Fruit fly (Drosophila melanogaster) whole organism, wandering third instar larva: Measurements from ENCODE around the gene CG13737.

Source experiments
- Abd-B ChIP-seq: fragments of >200 bp; optimal IDR thresholded peaks from 2 replicates; lab custom pipeline; 2017; ENCODE audit warnings: missing biosample characterization, missing genetic modification characterization
- CG32264 ChIP-seq: fragments of 200-800 bp; sonication (Bioruptor generic); optimal IDR thresholded peaks from 2 replicates; lab custom pipeline; 2016; ENCODE audit warnings: missing biosample characterization, missing genetic modification characterization
- CG9705 ChIP-seq: fragments of 200-800 bp; sonication (Bioruptor generic); optimal IDR thresholded peaks from 2 replicates; lab custom pipeline; 2018; ENCODE audit warnings: missing biosample characterization, mild to moderate bottlenecking, missing genetic modification characterization
- CrebA ChIP-seq: fragments of 200-800 bp; sonication (Bioruptor generic); optimal IDR thresholded peaks from 2 replicates; lab custom pipeline; 2016; ENCODE audit warnings: missing biosample characterization, mild to moderate bottlenecking, missing genetic modification characterization, borderline replicate concordance
- Dfd ChIP-seq: fragments of >200 bp; optimal IDR thresholded peaks from 2 replicates; lab custom pipeline; 2017; ENCODE audit warnings: missing biosample characterization, missing genetic modification characterization
- Dif ChIP-seq: fragments of 200-275, 200-300 bp; sonication (Bioruptor generic); optimal IDR thresholded peaks from 2 replicates; lab custom pipeline; 2018; ENCODE audit warnings: missing biosample characterization, missing genetic modification characterization; ENCODE audit not compliant: partially characterized antibody
- GATAd ChIP-seq: sonication (Bioruptor generic); optimal IDR thresholded peaks from 2 replicates; lab custom pipeline; 2016; ENCODE audit warnings: missing biosample characterization, missing genetic modification characterization
- HLH106 ChIP-seq: fragments of 200-800 bp; optimal IDR thresholded peaks from 3 replicates; lab custom pipeline; 2019; ENCODE audit warnings: missing biosample characterization, mild to moderate bottlenecking, missing genetic modification characterization, moderate library complexity
- Hnf4 ChIP-seq: fragments of 200-800 bp; sonication (Bioruptor generic); optimal IDR thresholded peaks from 2 replicates; lab custom pipeline; 2016; ENCODE audit warnings: missing biosample characterization, mild to moderate bottlenecking, missing genetic modification characterization
- Hr78 ChIP-seq: fragments of >200 bp; optimal IDR thresholded peaks from 2 replicates; lab custom pipeline; 2017; ENCODE audit warnings: missing biosample characterization, missing genetic modification characterization
- Hr83 ChIP-seq: fragments of 200-300 bp; sonication (Bioruptor generic); optimal IDR thresholded peaks from 2 replicates; lab custom pipeline; 2016; ENCODE audit warnings: missing biosample characterization, mild to moderate bottlenecking, missing genetic modification characterization, moderate library complexity; ENCODE audit not compliant: poor library complexity, severe bottlenecking
- Jra ChIP-seq: sonication (Bioruptor generic); optimal IDR thresholded peaks from 2 replicates; lab custom pipeline; 2016; ENCODE audit warnings: missing biosample characterization, missing genetic modification characterization
- Mio ChIP-seq: sonication (Bioruptor generic); optimal IDR thresholded peaks from 2 replicates; lab custom pipeline; 2016; ENCODE audit warnings: missing biosample characterization, missing genetic modification characterization
- Myc ChIP-seq: fragments of >200 bp; optimal IDR thresholded peaks from 2 replicates; lab custom pipeline; 2017
- N ChIP-seq: fragments of >200 bp; optimal IDR thresholded peaks from 2 replicates; lab custom pipeline; 2018; ENCODE audit warnings: missing biosample characterization, missing external identifiers, missing genetic modification characterization
- OdsH ChIP-seq: fragments of 200-800 bp; sonication (Bioruptor generic); optimal IDR thresholded peaks from 2 replicates; lab custom pipeline; 2016; ENCODE audit warnings: missing biosample characterization, mild to moderate bottlenecking, missing genetic modification characterization
- Rel ChIP-seq, 2 experiments: fragments of 200-800 bp; sonication (Bioruptor generic) in 1 of 2; optimal IDR thresholded peaks; 2 replicates in 1 of 2; 3 replicates in 1 of 2; lab custom pipeline; 2016 to 2019; ENCODE audit warnings: mild to moderate bottlenecking in 2 of 2, missing biosample characterization in 2 of 2, missing genetic modification characterization in 2 of 2, moderate library complexity in 1 of 2
- Sp1 ChIP-seq: fragments of 200-800 bp; sonication (Bioruptor generic); optimal IDR thresholded peaks from 3 replicates; lab custom pipeline; 2019; ENCODE audit warnings: missing biosample characterization, mild to moderate bottlenecking, missing genetic modification characterization, moderate library complexity
- br ChIP-seq: fragments of 200-800 bp; sonication (Bioruptor generic); optimal IDR thresholded peaks from 2 replicates; lab custom pipeline; 2016; ENCODE audit warnings: missing biosample characterization, missing genetic modification characterization
- brk ChIP-seq: fragments of 200-800 bp; sonication (Bioruptor generic); optimal IDR thresholded peaks from 2 replicates; lab custom pipeline; 2016; ENCODE audit warnings: missing biosample characterization, mild to moderate bottlenecking, missing genetic modification characterization
- dl ChIP-seq, 2 experiments: fragments of 175-275, 200-275 bp in 1 of 2; fragments of 200-275 bp in 1 of 2; sonication (Bioruptor generic); optimal IDR thresholded peaks; lab custom pipeline; 2018; ENCODE audit warnings: mild to moderate bottlenecking in 2 of 2, missing biosample characterization in 2 of 2, missing genetic modification characterization in 2 of 2, moderate library complexity in 2 of 2; ENCODE audit not compliant: partially characterized antibody in 2 of 2, insufficient read depth in 1 of 2
- dmrt93B ChIP-seq: fragments of 200-800 bp; sonication (Bioruptor generic); optimal IDR thresholded peaks from 2 replicates; lab custom pipeline; 2018; ENCODE audit warnings: missing biosample characterization, mild to moderate bottlenecking, missing genetic modification characterization
- dsf ChIP-seq: sonication (Bioruptor generic); optimal IDR thresholded peaks from 2 replicates; lab custom pipeline; 2016; ENCODE audit warnings: missing biosample characterization, missing genetic modification characterization, borderline replicate concordance
- ey ChIP-seq: fragments of 200-800 bp; sonication (Bioruptor generic); optimal IDR thresholded peaks from 2 replicates; lab custom pipeline; 2016; ENCODE audit warnings: missing biosample characterization, missing genetic modification characterization
- foxo ChIP-seq, 2 experiments: fragments of 200-800 bp; sonication (Bioruptor generic); optimal IDR thresholded peaks; 2 replicates in 1 of 2; 3 replicates in 1 of 2; lab custom pipeline; 2016 to 2017; ENCODE audit warnings: missing biosample characterization in 2 of 2, missing genetic modification characterization in 2 of 2
- fru ChIP-seq: fragments of 200-800 bp; sonication (Bioruptor generic); optimal IDR thresholded peaks from 3 replicates; lab custom pipeline; 2016; ENCODE audit warnings: missing biosample characterization, mild to moderate bottlenecking, missing genetic modification characterization
- h ChIP-seq: fragments of 200-800 bp; sonication (Bioruptor generic); optimal IDR thresholded peaks from 3 replicates; lab custom pipeline; 2016; ENCODE audit warnings: missing biosample characterization, mild to moderate bottlenecking, missing genetic modification characterization
- lola ChIP-seq: fragments of >200 bp; optimal IDR thresholded peaks from 2 replicates; lab custom pipeline; 2017; ENCODE audit warnings: missing biosample characterization, missing genetic modification characterization
- pan ChIP-seq: fragments of >200 bp; optimal IDR thresholded peaks from 2 replicates; lab custom pipeline; 2017
- psq ChIP-seq: fragments of 200-800 bp; sonication (Bioruptor generic); optimal IDR thresholded peaks from 3 replicates; lab custom pipeline; 2017; ENCODE audit warnings: missing biosample characterization, mild to moderate bottlenecking, missing genetic modification characterization, moderate library complexity
- rgr ChIP-seq: fragments of 200-800 bp; sonication (Bioruptor generic); optimal IDR thresholded peaks from 3 replicates; lab custom pipeline; 2016; ENCODE audit warnings: missing biosample characterization, mild to moderate bottlenecking, missing genetic modification characterization
- sage ChIP-seq: fragments of 200-800 bp; sonication (Bioruptor generic); optimal IDR thresholded peaks from 2 replicates; lab custom pipeline; 2016; ENCODE audit warnings: missing biosample characterization, mild to moderate bottlenecking, missing genetic modification characterization
- sv ChIP-seq: fragments of 200-800 bp; sonication (Bioruptor generic); optimal IDR thresholded peaks from 3 replicates; lab custom pipeline; 2016; ENCODE audit warnings: missing biosample characterization, missing genetic modification characterization
- tai ChIP-seq: sonication (Bioruptor generic); optimal IDR thresholded peaks from 2 replicates; lab custom pipeline; 2016; ENCODE audit warnings: missing biosample characterization, missing genetic modification characterization
- usp ChIP-seq: fragments of >200 bp; optimal IDR thresholded peaks from 2 replicates; lab custom pipeline; 2017; ENCODE audit warnings: missing biosample characterization, missing genetic modification characterization
- woc ChIP-seq: sonication (Bioruptor generic); optimal IDR thresholded peaks from 2 replicates; lab custom pipeline; 2016; ENCODE audit warnings: missing biosample characterization, mild to moderate bottlenecking, missing genetic modification characterization

Gene CG13737

DNA sequence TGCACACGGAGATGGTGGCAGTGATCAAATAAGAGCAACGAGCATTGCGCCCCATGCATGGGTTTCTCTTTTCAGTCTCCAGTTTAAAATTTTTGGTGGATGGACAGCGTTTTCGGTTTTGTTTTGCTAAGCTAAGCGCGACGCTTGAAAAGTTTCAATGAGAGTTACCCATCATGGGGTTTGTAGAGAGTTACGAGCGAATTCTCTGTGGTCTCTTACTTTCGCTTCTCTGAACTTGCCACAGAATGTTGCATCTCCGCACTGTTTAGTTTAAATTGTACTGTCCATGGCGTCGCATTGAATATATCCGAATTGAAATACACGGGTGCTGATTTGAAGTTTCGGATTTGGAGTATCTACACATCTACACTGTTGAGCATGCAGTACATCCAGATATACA is 35.4 kb upstream of the CG13737 start, which contains the start of gene Tsp68C:
Gene Tsp68C (plus strand): TSS at position 301 of the 400 bp plus-strand sequence.
- TF ChIP-seq CG32264 (no peak), HLH106 (tag; lab: Kevin White, UChicago) (no peak), br (GFP tag; lab: Kevin White, UChicago) (no peak), Dif (GFP tag; lab: Kevin White, UChicago) (no peak), GATAd (GFP tag; lab: Kevin White, UChicago) (no peak), Sp1 (GFP tag; lab: Kevin White, UChicago) (no peak)

- TF ChIP-seq Myc (lab: Kevin White, UChicago) (peak; percentile 15), Hr78 (GFP tag; lab: Kevin White, UChicago) (no peak)
Observed at dm6 chr3L:13845292-13845691, 33.5 kb upstream of the CG13737 start.

dm6 chr3L:13845754-13846153 is 33.0 kb upstream of the CG13737 start, which contains the start of gene Hml:
TSS of gene Hml (plus strand) at chr3L:13846054.
- TF ChIP-seq woc (GFP tag; lab: Kevin White, UChicago) (no peak), N (GFP tag; lab: Kevin White, UChicago) (no peak), sage (GFP tag; lab: Kevin White, UChicago) (no peak), br (GFP tag; lab: Kevin White, UChicago) (no peak), Myc (lab: Kevin White, UChicago) (no peak), lola (GFP tag; lab: Kevin White, UChicago) (no peak), Hr78 (GFP tag; lab: Kevin White, UChicago) (no peak), GATAd (GFP tag; lab: Kevin White, UChicago) (no peak), CG9705 (GFP tag; lab: Kevin White, UChicago) (no peak), Sp1 (GFP tag; lab: Kevin White, UChicago) (no peak), rgr (GFP tag; lab: Kevin White, UChicago) (no peak), Dif (GFP tag; lab: Kevin White, UChicago) (no peak), tai (GFP tag; lab: Kevin White, UChicago) (no peak), dmrt93B (GFP tag; lab: Kevin White, UChicago) (no peak), Jra (no peak), Mio (GFP tag; lab: Kevin White, UChicago) (no peak), brk (no peak)

- TF ChIP-seq Myc (lab: Kevin White, UChicago) (peak; percentile 49), dsf (GFP tag; lab: Kevin White, UChicago) (no peak)
Observed at dm6 chr3L:13859688-13860373, 19.0 kb upstream of the CG13737 start.

- TF ChIP-seq GATAd (GFP tag; lab: Kevin White, UChicago) (no peak), dmrt93B (GFP tag; lab: Kevin White, UChicago) (no peak), Hr78 (GFP tag; lab: Kevin White, UChicago) (no peak), Rel (GFP tag; optimal IDR thresholded peaks at IDR 0.05; lab: Kevin White, UChicago) (no peak), Rel (tag; optimal IDR thresholded peaks at IDR 0.05; lab: Kevin White, UChicago) (peak; percentile 23), ey (peak; percentile 57), CG32264 (no peak), foxo (GFP tag; optimal IDR thresholded peaks at IDR 0.05; lab: Kevin White, UChicago) (peak in 1 of 2 experiments; percentile 78), OdsH (GFP tag; lab: Kevin White, UChicago) (peak; percentile 51), tai (GFP tag; lab: Kevin White, UChicago) (no peak), usp (no peak), Dfd (GFP tag; lab: Kevin White, UChicago) (no peak), CrebA (GFP tag; lab: Kevin White, UChicago) (no peak), h (GFP tag; lab: Kevin White, UChicago) (peak; percentile 64), Mio (GFP tag; lab: Kevin White, UChicago) (peak; percentile 11), lola (GFP tag; lab: Kevin White, UChicago) (no peak), Sp1 (GFP tag; lab: Kevin White, UChicago) (peak; percentile 25), dsf (GFP tag; lab: Kevin White, UChicago) (no peak), sage (GFP tag; lab: Kevin White, UChicago) (no peak), HLH106 (tag; lab: Kevin White, UChicago) (peak; percentile 28), Dif (GFP tag; lab: Kevin White, UChicago) (peak; percentile 53), dl (GFP tag; optimal IDR thresholded peaks at IDR 0.05; lab: Kevin White, UChicago; ENCODE audit: insufficient read depth in 1 of 2, partially characterized antibody in 2 of 2) (no peak), Abd-B (GFP tag; lab: Kevin White, UChicago) (no peak), Myc (lab: Kevin White, UChicago) (no peak), br (GFP tag; lab: Kevin White, UChicago) (peak; percentile 51), sv (GFP tag; lab: Kevin White, UChicago) (peak; percentile 60), fru (GFP tag; lab: Kevin White, UChicago) (peak; percentile 65), N (GFP tag; lab: Kevin White, UChicago) (no peak), rgr (GFP tag; lab: Kevin White, UChicago) (peak; percentile 57), pan (lab: Kevin White, UChicago) (no peak), Hnf4 (peak; percentile 37), CG9705 (GFP tag; lab: Kevin White, UChicago) (no peak), psq (GFP tag; lab: Kevin White, UChicago) (peak; percentile 2), Hr83 (GFP tag; lab: Kevin White, UChicago) (no peak)
Observed at dm6 chr3L:13862403-13862802, 16.4 kb upstream of the CG13737 start.
